Worm (Caenorhabditis elegans) whole organism, L4/young adult: ENCODE data around the gene popl-1.

Experiments used
- dao-5 ChIP-seq: sonication (generic microtip); optimal IDR thresholded peaks from 2 replicates; lab custom pipeline; 2016; ENCODE audit warnings: missing genotype, missing genetic modification characterization, moderate library complexity, missing compliant biosample characterization
- him-1 ChIP-seq: sonication (generic microtip); optimal IDR thresholded peaks from 2 replicates; lab custom pipeline; 2016; ENCODE audit warnings: missing genotype, missing genetic modification reagents, missing genetic modification characterization, missing compliant biosample characterization

- no peak for TF ChIP-seq him-1
- no peak for TF ChIP-seq dao-5 (tag; lab: Kevin White, UChicago)
Measured at ce11 chrIII:6463679-6464078, 32.9 kb upstream of the popl-1 start, which contains the start of gene dlc-1.
